Fruit fly (Drosophila melanogaster): ENCODE data around the gene CG17159.

dm6 chrX:23035766-23036165, 56.7 kb downstream of the CG17159 start, which contains the start of gene CG12061:
- TF ChIP-seq CG11617 (GFP tag; optimal IDR thresholded peaks at IDR 0.05) (no peak), kay (GFP tag; ENCODE audit: borderline replicate concordance) (no peak), Hr96 (GFP tag; optimal IDR thresholded peaks at IDR 0.05) (no peak), toe (GFP tag; optimal IDR thresholded peaks at IDR 0.05) (no peak), pad (GFP tag; optimal IDR thresholded peaks at IDR 0.05) (no peak), bab1 (GFP tag; optimal IDR thresholded peaks at IDR 0.05) (no peak), CG1620 (GFP tag; optimal IDR thresholded peaks at IDR 0.05) (no peak), CG12768 (GFP tag; optimal IDR thresholded peaks at IDR 0.05) (no peak), CG7101 (tag; optimal IDR thresholded peaks at IDR 0.05) (no peak), CG33017 (tag; optimal IDR thresholded peaks at IDR 0.05) (no peak), cic (GFP tag; optimal IDR thresholded peaks at IDR 0.05) (no peak)
